Fruit fly (Drosophila melanogaster): ENCODE measurements around the gene frc.
A peak's percentile ranks its signal among the peaks of the same experiment; 100 is the strongest.

The frc gene

dm6 chr3L:17474711-17475451 is 41.9 kb upstream of the frc start, which contains the start of the genes UQCR-Q and CG46525 (continued):
- no peak for TF ChIP-seq salm (tag; optimal IDR thresholded peaks at IDR 0.05)
- no peak for TF ChIP-seq CG18262 (tag; optimal IDR thresholded peaks at IDR 0.05)
- TF ChIP-seq Fer2 (tag; optimal IDR thresholded peaks at IDR 0.05): no peak
- peak; percentile 70 for TF ChIP-seq CG17912 (GFP tag; optimal IDR thresholded peaks at IDR 0.05)
- no peak for TF ChIP-seq vnd (GFP tag; IDR thresholded peaks at IDR 0.05; ENCODE audit: partially characterized antibody)
- no peak for TF ChIP-seq Jarid2 (GFP tag; optimal IDR thresholded peaks at IDR 0.05)
- no peak for TF ChIP-seq C15 (GFP tag; IDR thresholded peaks at IDR 0.05)
- TF ChIP-seq stc (GFP tag; IDR thresholded peaks at IDR 0.05): no peak
- TF ChIP-seq Trl (optimal IDR thresholded peaks at IDR 0.05): no peak
- no peak for TF ChIP-seq Trl (GFP tag; optimal IDR thresholded peaks at IDR 0.05)
- TF ChIP-seq tio (GFP tag; optimal IDR thresholded peaks at IDR 0.05): no peak
- no peak for TF ChIP-seq sr (GFP tag; IDR thresholded peaks at IDR 0.05)
- no peak for TF ChIP-seq psq (GFP tag; optimal IDR thresholded peaks at IDR 0.05)
- TF ChIP-seq schlank (tag; optimal IDR thresholded peaks at IDR 0.05): no peak
- TF ChIP-seq ro (GFP tag; IDR thresholded peaks at IDR 0.05): no peak
- TF ChIP-seq Elba2 (GFP tag; optimal IDR thresholded peaks at IDR 0.05): peak; percentile 12
- TF ChIP-seq grn (GFP tag; optimal IDR thresholded peaks at IDR 0.05): no peak
- TF ChIP-seq Six4 (GFP tag; optimal IDR thresholded peaks at IDR 0.05): no peak
- TF ChIP-seq fd96Cb (tag; optimal IDR thresholded peaks at IDR 0.05): no peak
- no peak for TF ChIP-seq ap (GFP tag; IDR thresholded peaks at IDR 0.05)
- no peak for TF ChIP-seq en (GFP tag; optimal IDR thresholded peaks at IDR 0.05)
- TF ChIP-seq CG9609 (GFP tag; optimal IDR thresholded peaks at IDR 0.05): no peak
- TF ChIP-seq CG17568 (GFP tag; optimal IDR thresholded peaks at IDR 0.05): no peak
- no peak for TF ChIP-seq Dip2 (GFP tag; IDR thresholded peaks at IDR 0.05)
- no peak for TF ChIP-seq CG11723 (GFP tag; optimal IDR thresholded peaks at IDR 0.05)
- TF ChIP-seq fd3F (GFP tag; optimal IDR thresholded peaks at IDR 0.05): no peak
- TF ChIP-seq CG9817 (tag; optimal IDR thresholded peaks at IDR 0.05): no peak
- no peak for TF ChIP-seq CG10431 (GFP tag; optimal IDR thresholded peaks at IDR 0.05)
- TF ChIP-seq CG2712 (tag; optimal IDR thresholded peaks at IDR 0.05): peak; percentile 56
- TF ChIP-seq Bgb (GFP tag; IDR thresholded peaks at IDR 0.05; ENCODE audit: partially characterized antibody): peak; percentile 51
- TF ChIP-seq CG31224 (GFP tag; IDR thresholded peaks at IDR 0.05): no peak
- no peak for TF ChIP-seq Hr3 (GFP tag; optimal IDR thresholded peaks at IDR 0.05)
- TF ChIP-seq Nf-YB (GFP tag; optimal IDR thresholded peaks at IDR 0.05): peak; percentile 13
- no peak for TF ChIP-seq Deaf1 (tag; optimal IDR thresholded peaks at IDR 0.05)
- no peak for TF ChIP-seq CG17361 (GFP tag; IDR thresholded peaks at IDR 0.05)
- no peak for TF ChIP-seq CG13624 (GFP tag; optimal IDR thresholded peaks at IDR 0.05)
- no peak for TF ChIP-seq cas (GFP tag; IDR thresholded peaks at IDR 0.05)
- TF ChIP-seq CG7745 (tag; optimal IDR thresholded peaks at IDR 0.05): no peak
- TF ChIP-seq CG1233 (GFP tag; optimal IDR thresholded peaks at IDR 0.05): no peak
- TF ChIP-seq CG9876 (GFP tag; optimal IDR thresholded peaks at IDR 0.05): no peak
- peak; percentile 80 for TF ChIP-seq ftz-f1 (GFP tag; optimal IDR thresholded peaks at IDR 0.05)
- peak; percentile 85 for TF ChIP-seq HmgZ (tag; optimal IDR thresholded peaks at IDR 0.05)
- no peak for TF ChIP-seq CG10979 (tag; optimal IDR thresholded peaks at IDR 0.05)
- TF ChIP-seq jigr1 (GFP tag; IDR thresholded peaks at IDR 0.05): no peak; the same call in 2 of the 3 replicates
- no peak for TF ChIP-seq br (optimal IDR thresholded peaks at IDR 0.05)
- TF ChIP-seq CG6654 (GFP tag; optimal IDR thresholded peaks at IDR 0.05): no peak
- no peak for TF ChIP-seq mam (GFP tag; optimal IDR thresholded peaks at IDR 0.05)
- no peak for TF ChIP-seq CG1529 (GFP tag; optimal IDR thresholded peaks at IDR 0.05)
- no peak for TF ChIP-seq dysf (GFP tag; IDR thresholded peaks at IDR 0.05)
- no peak for TF ChIP-seq sim (GFP tag; IDR thresholded peaks at IDR 0.05)
- TF ChIP-seq CG17829 (tag; optimal IDR thresholded peaks at IDR 0.05): peak; percentile 47
- TF ChIP-seq so (GFP tag; IDR thresholded peaks at IDR 0.05): no peak
